Fruit fly (Drosophila melanogaster) whole organism, embryonic: ENCODE data around the gene CdGAPr.

Source experiments
- CG11398 ChIP-seq: fragments of 200-800 bp; sonication (Bioruptor generic); optimal IDR thresholded peaks from 2 replicates; lab custom pipeline; 2016; ENCODE audit warnings: missing biosample characterization, missing genetic modification characterization
- CG12299 ChIP-seq: fragments of 200-800 bp; sonication (Bioruptor generic); optimal IDR thresholded peaks from 2 replicates; lab custom pipeline; 2018; ENCODE audit warnings: missing biosample characterization, mild to moderate bottlenecking, missing genetic modification characterization
- CG15514 ChIP-seq: fragments of 200-800 bp; sonication (Bioruptor generic); optimal IDR thresholded peaks from 3 replicates; lab custom pipeline; 2017; ENCODE audit warnings: missing biosample characterization, missing genetic modification characterization, mild to moderate bottlenecking, moderate library complexity, missing genetic modification reagents
- CG16813 ChIP-seq: fragments of 200-800 bp; sonication (Bioruptor generic); IDR thresholded peaks from 3 replicates; pipeline ENCODE4 v1.3.6; 2022; ENCODE audit warnings: missing biosample characterization, missing genetic modification characterization; ENCODE audit not compliant: partially characterized antibody
- CG17186 ChIP-seq: fragments of 200-800 bp; sonication (Bioruptor generic); optimal IDR thresholded peaks from 3 replicates; lab custom pipeline; 2017; ENCODE audit warnings: missing biosample characterization, missing genetic modification reagents, missing genetic modification characterization
- CG18262 ChIP-seq: fragments of 200-800 bp; optimal IDR thresholded peaks from 3 replicates; lab custom pipeline; 2019; ENCODE audit warnings: missing biosample characterization, mild to moderate bottlenecking, missing genetic modification characterization, moderate library complexity
- CG18476 ChIP-seq: fragments of 200-800 bp; sonication (Bioruptor generic); optimal IDR thresholded peaks from 2 replicates; lab custom pipeline; 2016; ENCODE audit warnings: missing biosample characterization, mild to moderate bottlenecking, missing genetic modification characterization
- CG2129 ChIP-seq: fragments of 200-800 bp; sonication (Bioruptor generic); IDR thresholded peaks from 2 replicates; pipeline ENCODE4 v1.3.6; 2022; ENCODE audit warnings: missing biosample characterization, missing genetic modification characterization; ENCODE audit not compliant: partially characterized antibody
- CG2712 ChIP-seq: fragments of 200-800 bp; optimal IDR thresholded peaks from 3 replicates; lab custom pipeline; 2019; ENCODE audit warnings: missing biosample characterization, mild to moderate bottlenecking, missing genetic modification characterization, moderate library complexity
- CG34224 ChIP-seq: fragments of 200-800 bp; sonication (Bioruptor generic); IDR thresholded peaks from 3 replicates; pipeline ENCODE4 v1.3.6; 2022; ENCODE audit warnings: missing biosample characterization, missing genetic modification characterization; ENCODE audit not compliant: partially characterized antibody
- CG4282 ChIP-seq: fragments of 200-800 bp; sonication (Bioruptor generic); optimal IDR thresholded peaks from 2 replicates; lab custom pipeline; 2016; ENCODE audit warnings: missing biosample characterization, missing genetic modification characterization
- CG7271 ChIP-seq: fragments of 200-800 bp; sonication (Bioruptor generic); optimal IDR thresholded peaks from 2 replicates; lab custom pipeline; 2018; ENCODE audit warnings: missing biosample characterization, mild to moderate bottlenecking, missing genetic modification characterization, moderate library complexity
- CoRest ChIP-seq: fragments of 200-800 bp; sonication (Bioruptor generic); optimal IDR thresholded peaks from 3 replicates; lab custom pipeline; 2018; ENCODE audit warnings: missing biosample characterization, mild to moderate bottlenecking, missing genetic modification characterization, moderate library complexity
- Deaf1 ChIP-seq: fragments of 200-800 bp; optimal IDR thresholded peaks from 3 replicates; lab custom pipeline; 2019; ENCODE audit warnings: missing biosample characterization, mild to moderate bottlenecking, missing genetic modification characterization, moderate library complexity
- Ets65A ChIP-seq: fragments of 200-800 bp; sonication (Bioruptor generic); peaks from one replicate; lab custom pipeline; 2016; ENCODE audit warnings: missing biosample characterization, missing genetic modification characterization
- Gsc ChIP-seq: fragments of 200-800 bp; sonication (Bioruptor generic); IDR thresholded peaks from 2 replicates; pipeline ENCODE4 v1.3.6; 2022; ENCODE audit warnings: missing biosample characterization, missing genetic modification characterization
- HLH3B ChIP-seq: fragments of 200-800 bp; sonication (Bioruptor generic); IDR thresholded peaks from 2 replicates; pipeline ENCODE4 v1.3.6; 2022; ENCODE audit warnings: missing biosample characterization, missing genetic modification characterization
- HLH4C ChIP-seq: fragments of 200-800 bp; sonication (Bioruptor generic); IDR thresholded peaks from 3 replicates; pipeline ENCODE4 v1.3.6; 2022; ENCODE audit warnings: missing biosample characterization, missing genetic modification characterization; ENCODE audit not compliant: partially characterized antibody
- MBD-R2 ChIP-seq: fragments of 200-800 bp; sonication (Bioruptor generic); IDR thresholded peaks from 2 replicates; pipeline ENCODE4 v1.3.6; 2022; ENCODE audit warnings: missing biosample characterization, missing genetic modification characterization
- NFAT ChIP-seq: fragments of 200-800 bp; sonication (Bioruptor generic); IDR thresholded peaks from 2 replicates; pipeline ENCODE4 v1.3.6; 2022; ENCODE audit warnings: missing biosample characterization, missing genetic modification characterization
- Oaz ChIP-seq: fragments of 200-800 bp; sonication (Bioruptor generic); IDR thresholded peaks from 2 replicates; pipeline ENCODE4 v1.3.6; 2022; ENCODE audit warnings: missing biosample characterization, missing genetic modification characterization
- Six4 ChIP-seq: fragments of 200-800 bp; sonication (Bioruptor generic); optimal IDR thresholded peaks from 2 replicates; lab custom pipeline; 2016; ENCODE audit warnings: missing biosample characterization, missing genetic modification characterization
- Sry-β ChIP-seq: fragments of 200-800 bp; sonication (Bioruptor generic); optimal IDR thresholded peaks from 2 replicates; lab custom pipeline; 2018; ENCODE audit warnings: missing biosample characterization, mild to moderate bottlenecking, missing genetic modification characterization, moderate library complexity
- bsh ChIP-seq, 2 experiments: fragments of 200-800 bp; sonication (Bioruptor generic); optimal IDR thresholded peaks; 2 replicates each; lab custom pipeline; 2017 to 2018; ENCODE audit warnings: mild to moderate bottlenecking in 2 of 2, missing biosample characterization in 2 of 2, missing genetic modification characterization in 2 of 2, moderate library complexity in 1 of 2
- danr ChIP-seq: fragments of 200-800 bp; sonication (Bioruptor generic); IDR thresholded peaks from 2 replicates; pipeline ENCODE4 v1.3.6; 2022; ENCODE audit warnings: missing biosample characterization, missing genetic modification characterization
- exex ChIP-seq: fragments of 200-800 bp; sonication (Bioruptor generic); optimal IDR thresholded peaks from 4 replicates; lab custom pipeline; 2018; ENCODE audit warnings: missing biosample characterization, mild to moderate bottlenecking, missing genetic modification characterization, moderate library complexity
- eyg ChIP-seq: fragments of 200-800 bp; sonication (Bioruptor generic); optimal IDR thresholded peaks from 3 replicates; lab custom pipeline; 2016; ENCODE audit warnings: missing biosample characterization, missing genetic modification characterization
- fd64A ChIP-seq: fragments of 200-800 bp; sonication (Bioruptor generic); optimal IDR thresholded peaks from 3 replicates; lab custom pipeline; 2018; ENCODE audit warnings: missing biosample characterization, mild to moderate bottlenecking, missing genetic modification characterization
- gro ChIP-seq: fragments of 200-800 bp; sonication (Bioruptor generic); optimal IDR thresholded peaks from 2 replicates; lab custom pipeline; 2016; ENCODE audit warnings: missing biosample characterization, missing genetic modification characterization
- hkb ChIP-seq, 2 experiments: fragments of 200-800 bp in 1 of 2; fragments of >200 bp in 1 of 2; sonication (Bioruptor generic) in 1 of 2; IDR thresholded peaks in 1 of 2; optimal IDR thresholded peaks in 1 of 2; 2 replicates each; pipeline versions ENCODE4 v1.3.6 to Lab custom; 2017 to 2022; ENCODE audit warnings: missing biosample characterization in 1 of 2, missing genetic modification characterization in 1 of 2
- jing ChIP-seq: fragments of 200-800 bp; sonication (Bioruptor generic); optimal IDR thresholded peaks from 2 replicates; lab custom pipeline; 2018; ENCODE audit warnings: missing biosample characterization, mild to moderate bottlenecking, missing genetic modification characterization
- lola ChIP-seq, 3 experiments: fragments of >200 bp in 2 of 3; fragments of 200-800 bp in 1 of 3; sonication (Bioruptor generic) in 1 of 3; optimal IDR thresholded peaks; 2 replicates each; lab custom pipeline; 2017 to 2019; ENCODE audit warnings: missing biosample characterization in 3 of 3, missing genetic modification characterization in 3 of 3, mild to moderate bottlenecking in 1 of 3, moderate library complexity in 1 of 3
- odd ChIP-seq: fragments of 200-800 bp; sonication (Bioruptor generic); optimal IDR thresholded peaks from 2 replicates; lab custom pipeline; 2017; ENCODE audit warnings: missing biosample characterization, mild to moderate bottlenecking, missing genetic modification characterization
- onecut ChIP-seq: fragments of 200-800 bp; sonication (Bioruptor generic); IDR thresholded peaks from 2 replicates; pipeline ENCODE4 v1.3.6; 2022; ENCODE audit warnings: missing biosample characterization, missing genetic modification characterization
- p53 ChIP-seq: fragments of 200-800 bp; sonication (Bioruptor generic); optimal IDR thresholded peaks from 2 replicates; lab custom pipeline; 2016; ENCODE audit warnings: missing biosample characterization, missing genetic modification characterization
- phol ChIP-seq: fragments of 200-800 bp; sonication (Bioruptor generic); optimal IDR thresholded peaks from 3 replicates; lab custom pipeline; 2018; ENCODE audit warnings: missing biosample characterization, mild to moderate bottlenecking, missing genetic modification characterization, moderate library complexity
- pros ChIP-seq: fragments of 200-800 bp; sonication (Bioruptor generic); optimal IDR thresholded peaks from 3 replicates; lab custom pipeline; 2019; ENCODE audit warnings: missing biosample characterization, mild to moderate bottlenecking, missing genetic modification characterization, moderate library complexity
- salm ChIP-seq: fragments of 200-800 bp; sonication (Bioruptor generic); optimal IDR thresholded peaks from 2 replicates; lab custom pipeline; 2018; ENCODE audit warnings: missing biosample characterization, mild to moderate bottlenecking, missing genetic modification characterization
- sens ChIP-seq: fragments of 200-800 bp; sonication (Bioruptor generic); peaks from one replicate; lab custom pipeline; 2016; ENCODE audit warnings: missing biosample characterization, missing genetic modification characterization
- sr ChIP-seq: fragments of 200-800 bp; sonication (Bioruptor generic); IDR thresholded peaks from 3 replicates; pipeline ENCODE4 v1.3.6; 2022; ENCODE audit warnings: missing biosample characterization, missing genetic modification characterization
- zen ChIP-seq: fragments of 200-800 bp; sonication (Bioruptor generic); optimal IDR thresholded peaks from 3 replicates; lab custom pipeline; 2018; ENCODE audit warnings: missing biosample characterization, mild to moderate bottlenecking, missing genetic modification characterization, moderate library complexity

The CdGAPr gene

DNA sequence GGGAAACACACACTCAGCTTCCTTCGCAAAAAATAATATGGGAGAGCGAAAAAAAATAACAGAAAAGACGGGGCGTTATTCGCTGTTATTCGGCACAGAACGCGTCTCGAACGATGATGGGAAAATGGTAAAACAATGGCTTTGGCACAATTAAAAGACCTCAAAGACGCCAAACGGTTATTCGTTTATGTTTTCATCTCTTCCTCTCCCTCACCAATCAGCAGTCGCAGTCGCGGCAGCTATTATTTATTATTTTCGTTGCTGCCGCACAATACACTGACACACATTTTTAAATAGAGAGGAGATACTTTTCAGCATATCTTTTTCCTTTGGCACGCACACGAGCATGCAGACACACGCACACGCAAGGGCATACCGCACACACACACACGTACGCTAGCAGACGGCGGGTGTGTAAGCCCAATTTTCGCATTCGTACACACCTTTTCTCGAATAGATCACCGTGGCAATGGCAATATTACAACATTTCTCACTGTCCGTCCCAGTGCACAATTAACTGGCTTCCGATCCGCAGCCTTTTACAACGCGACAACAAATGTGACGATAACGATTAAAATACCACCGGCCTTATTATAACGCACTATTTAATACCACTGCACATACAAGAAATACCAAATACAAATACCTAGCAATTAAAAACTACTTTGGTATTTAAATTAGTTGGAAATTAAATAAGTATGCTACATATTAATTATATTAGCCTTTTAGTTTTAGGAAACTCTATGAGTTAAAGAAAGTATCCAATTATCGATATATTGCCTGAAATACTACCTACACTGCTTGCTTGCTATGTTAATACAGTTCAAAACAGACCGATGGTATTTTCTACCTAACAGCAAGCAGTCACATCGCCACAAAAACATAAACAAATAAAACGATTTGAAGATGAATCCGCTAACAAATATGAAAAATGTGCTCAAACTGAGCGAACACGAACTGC is at the start of gene CdGAPr, which contains the start of gene CG10466 (continued):
- TF ChIP-seq CG16813 (GFP tag; lab: Robert Waterston, UW) (0 out of 3 replicates have a peak, but pooled peaks have one; percentile 16), CG17186 (peak; percentile 24), jing (GFP tag; lab: Kevin White, UChicago) (no peak), CG2712 (tag; lab: Kevin White, UChicago) (peak; percentile 49), danr (GFP tag; lab: Robert Waterston, UW) (no peak), zen (tag; lab: Kevin White, UChicago) (peak; percentile 78), gro (GFP tag; lab: Kevin White, UChicago) (peak; percentile 51), salm (peak; percentile 7), sr (GFP tag; lab: Robert Waterston, UW) (no peak), Oaz (GFP tag; lab: Robert Waterston, UW) (no peak), exex (tag; lab: Kevin White, UChicago) (peak; percentile 1), CG15514 (GFP tag; lab: Kevin White, UChicago) (peak; percentile 16), hkb (optimal IDR thresholded peaks at IDR 0.05; lab: Kevin White, UChicago) (no peak), hkb (GFP tag; IDR thresholded peaks at IDR 0.05; lab: Robert Waterston, UW) (peak; percentile 44; the same call in 1 of the 2 replicates), p53 (no peak), Gsc (no peak), CG7271 (tag; lab: Kevin White, UChicago) (peak; percentile 62), CG12299 (tag; lab: Kevin White, UChicago) (peak; percentile 52), Deaf1 (tag; lab: Kevin White, UChicago) (peak; percentile 5), NFAT (GFP tag; lab: Robert Waterston, UW) (0 out of 2 replicates have a peak, but pooled peaks have one; percentile 18), odd (GFP tag; lab: Kevin White, UChicago) (peak; percentile 54), CG11398 (GFP tag; lab: Kevin White, UChicago) (peak; percentile 2), CG34224 (GFP tag; lab: Robert Waterston, UW) (peak; percentile 14; the same call in 1 of the 3 replicates), bsh (GFP tag; optimal IDR thresholded peaks at IDR 0.05; lab: Kevin White, UChicago) (peak in 1 of 2 experiments; percentile 1), HLH4C (GFP tag; lab: Robert Waterston, UW) (peak; percentile 38; the same call in 1 of the 3 replicates), CoRest (tag; lab: Kevin White, UChicago) (peak; percentile 44), MBD-R2 (GFP tag; lab: Robert Waterston, UW) (peak; percentile 60)
- TF ChIP-seq, all 482 proteins: peak for 125

DNA sequence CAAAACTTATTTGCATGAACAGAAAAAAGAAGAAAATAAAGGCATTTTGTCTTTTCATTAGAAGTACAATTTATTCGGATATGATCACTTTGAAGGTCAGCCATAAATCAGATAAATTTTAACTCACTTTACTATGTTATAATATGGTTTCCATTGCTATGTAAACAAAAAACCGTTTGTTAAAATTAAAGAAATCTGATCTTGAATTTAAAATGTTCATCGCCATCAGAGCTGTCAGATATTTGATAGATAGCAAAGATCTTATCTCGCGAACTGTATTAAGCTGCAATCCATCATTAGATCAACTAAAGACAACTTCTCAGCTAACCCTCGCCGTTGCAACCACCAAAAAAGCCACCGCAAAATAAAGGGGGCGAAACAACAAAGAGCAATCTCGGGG is 44.5 kb upstream of the CdGAPr start:
- peak; percentile 57 for TF ChIP-seq sens
- peak; percentile 71 for TF ChIP-seq Ets65A (GFP tag; lab: Kevin White, UChicago)
- no peak for TF ChIP-seq Sry-β (GFP tag; lab: Kevin White, UChicago)
- TF ChIP-seq phol (tag; lab: Kevin White, UChicago) = peak; percentile 3
- TF ChIP-seq CG18262 (tag; lab: Kevin White, UChicago) = peak; percentile 8
- TF ChIP-seq hkb (optimal IDR thresholded peaks at IDR 0.05; lab: Kevin White, UChicago) = peak; percentile 66
- TF ChIP-seq hkb (GFP tag; IDR thresholded peaks at IDR 0.05; lab: Robert Waterston, UW) = no peak
- TF ChIP-seq lola (GFP tag; optimal IDR thresholded peaks at IDR 0.05; lab: Kevin White, UChicago) = peak in 1 of 3 experiments; percentile 19
- TF ChIP-seq CG18476 (GFP tag; lab: Kevin White, UChicago) = peak; percentile 82
- no peak for TF ChIP-seq fd64A (GFP tag; lab: Kevin White, UChicago)
- TF ChIP-seq onecut (GFP tag; lab: Robert Waterston, UW) = no peak
- no peak for TF ChIP-seq HLH3B (GFP tag; lab: Robert Waterston, UW)
- no peak for TF ChIP-seq CG2129 (GFP tag; lab: Robert Waterston, UW)
- no peak for TF ChIP-seq Six4 (GFP tag; lab: Kevin White, UChicago)
- TF ChIP-seq bsh (GFP tag; optimal IDR thresholded peaks at IDR 0.05; lab: Kevin White, UChicago) = peak in 1 of 2 experiments; percentile 6
- no peak for TF ChIP-seq CG4282 (GFP tag; lab: Kevin White, UChicago)
- TF ChIP-seq pros (GFP tag; lab: Kevin White, UChicago) = no peak
- no peak for TF ChIP-seq eyg (GFP tag; lab: Kevin White, UChicago)
